Fruit fly (Drosophila melanogaster): Measurements from ENCODE around the gene mei-P26.

DNA sequence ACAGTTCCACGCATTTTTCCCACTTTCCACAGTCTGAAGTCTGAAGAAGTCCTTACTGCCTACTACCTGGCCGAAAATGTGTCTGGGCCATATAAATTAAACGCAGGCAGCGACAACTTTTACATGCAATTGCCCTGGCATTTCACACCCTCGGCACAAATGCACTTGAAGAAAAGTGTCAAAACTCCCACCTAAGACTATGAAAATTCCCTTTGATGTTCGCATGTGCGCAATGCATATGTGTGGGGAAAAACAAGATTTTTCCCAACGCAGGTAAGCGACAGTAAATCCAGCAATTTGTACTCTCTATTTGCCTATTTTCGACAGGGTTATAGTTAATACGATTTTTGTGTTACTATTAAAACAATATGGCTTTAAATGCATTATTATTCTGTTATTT, 33.6 kb upstream of the mei-P26 start:
- TF ChIP-seq bab1 (GFP tag; optimal IDR thresholded peaks at IDR 0.05) (no peak), Hr96 (GFP tag; optimal IDR thresholded peaks at IDR 0.05) (no peak), ovo (GFP tag; optimal IDR thresholded peaks at IDR 0.05) (no peak), Mnt (GFP tag; optimal IDR thresholded peaks at IDR 0.05) (no peak), CG5204 (GFP tag; optimal IDR thresholded peaks at IDR 0.05) (no peak), Crg-1 (GFP tag; optimal IDR thresholded peaks at IDR 0.05) (no peak), CG33017 (tag; optimal IDR thresholded peaks at IDR 0.05) (no peak), Clk (GFP tag; optimal IDR thresholded peaks at IDR 0.05) (no peak), CG7101 (tag; optimal IDR thresholded peaks at IDR 0.05) (no peak), pad (GFP tag; optimal IDR thresholded peaks at IDR 0.05) (no peak), toe (GFP tag; optimal IDR thresholded peaks at IDR 0.05) (no peak)
